Worm (Caenorhabditis elegans): ENCODE results near the gene wdr-4.

- TF ChIP-seq ceh-36 (tag; optimal IDR thresholded peaks at IDR 0.05) (no peak), ama-1 (optimal IDR thresholded peaks at IDR 0.05) (no peak), tra-4 (tag; optimal IDR thresholded peaks at IDR 0.05) (no peak), flt-1 (GFP tag; IDR thresholded peaks at IDR 0.05) (no peak), ets-7 (tag; optimal IDR thresholded peaks at IDR 0.05) (no peak), scrt-1 (GFP tag; IDR thresholded peaks at IDR 0.05) (no peak), hnd-1 (tag; optimal IDR thresholded peaks at IDR 0.05) (no peak)
Observed at ce11 chrIII:6690490-6690889, 35.1 kb upstream of the wdr-4 start.

All from whole organism, early embryonic.